Worm (Caenorhabditis elegans) whole organism, L1 larva: ENCODE measurements around the gene dhs-28.
A peak's percentile ranks its signal among the peaks of the same experiment; 100 is the strongest.
"Not testable (repeated sequence)": the region's sequence is repeated elsewhere in the genome, so short reads cannot be mapped to it uniquely, and the experiment has no call there.

Experiments
- Y116A8C.19 ChIP-seq: sonication (generic microtip); optimal IDR thresholded peaks from 2 replicates; lab custom pipeline; 2016; ENCODE audit warnings: missing compliant biosample characterization, missing genetic modification characterization, borderline replicate concordance
- alr-1 ChIP-seq: fragments of 200-800 bp; sonication (Bioruptor generic); optimal IDR thresholded peaks from 2 replicates; lab custom pipeline; 2018; ENCODE audit warnings: borderline replicate concordance, mild to moderate bottlenecking, missing genetic modification characterization, missing compliant biosample characterization
- blmp-1 ChIP-seq: fragments of 150-350 bp; optimal IDR thresholded peaks from 2 replicates; lab custom pipeline; 2014; ENCODE audit warnings: missing biosample characterization, missing genetic modification characterization
- ceh-63 ChIP-seq: fragments of 200-800 bp; sonication (Bioruptor generic); optimal IDR thresholded peaks from 2 replicates; lab custom pipeline; 2018; ENCODE audit warnings: mild to moderate bottlenecking, missing genetic modification characterization, missing compliant biosample characterization
- ceh-8 ChIP-seq: fragments of 200-800 bp; sonication (Bioruptor generic); optimal IDR thresholded peaks from 2 replicates; lab custom pipeline; 2018; ENCODE audit warnings: mild to moderate bottlenecking, missing genetic modification characterization, moderate library complexity, missing compliant biosample characterization
- ceh-82 ChIP-seq, 3 experiments: fragments of 150-350 bp in 1 of 3; sonication (generic microtip) in 2 of 3; optimal IDR thresholded peaks; 2 replicates each; lab custom pipeline; 2014 to 2017; ENCODE audit warnings: missing biosample characterization in 3 of 3, missing genetic modification characterization in 3 of 3
- dpl-1 ChIP-seq, 3 experiments: fragments of 150-350 bp in 2 of 3; sonication (generic microtip) in 1 of 3; optimal IDR thresholded peaks; 2 replicates each; lab custom pipeline; 2014 to 2017; ENCODE audit warnings: missing biosample characterization in 3 of 3, missing genetic modification characterization in 3 of 3, missing genetic modification reagents in 3 of 3
- egl-13 ChIP-seq: sonication (generic microtip); optimal IDR thresholded peaks from 2 replicates; lab custom pipeline; 2016; ENCODE audit warnings: missing genotype, missing genetic modification reagents, missing genetic modification characterization, missing compliant biosample characterization
- elt-3 ChIP-seq, 6 experiments: fragments of 150-350 bp in 1 of 6; sonication (generic microtip); optimal IDR thresholded peaks; 2 replicates each; lab custom pipeline; 2017 to 2018; ENCODE audit warnings: missing biosample characterization in 6 of 6, missing genetic modification characterization in 6 of 6, inconsistent platforms in 1 of 6
- ets-5 ChIP-seq: fragments of 200-800 bp; sonication (Bioruptor generic); IDR thresholded peaks from 2 replicates; pipeline ENCODE4 v1.3.6; 2022; ENCODE audit warnings: missing genetic modification characterization, missing compliant biosample characterization
- fkh-10 ChIP-seq: sonication (generic microtip); optimal IDR thresholded peaks from 2 replicates; lab custom pipeline; 2017; ENCODE audit warnings: missing biosample characterization, missing genetic modification reagents, missing genetic modification characterization
- hlh-17 ChIP-seq: fragments of 200-800 bp; sonication (Bioruptor generic); optimal IDR thresholded peaks from 2 replicates; lab custom pipeline; 2018; ENCODE audit warnings: missing genetic modification characterization, mild to moderate bottlenecking, missing compliant biosample characterization, moderate library complexity, borderline replicate concordance
- hlh-4 ChIP-seq: sonication (generic microtip); optimal IDR thresholded peaks from 2 replicates; lab custom pipeline; 2016; ENCODE audit warnings: mild to moderate bottlenecking, missing genetic modification characterization, missing compliant biosample characterization
- irx-1 ChIP-seq: sonication (generic microtip); optimal IDR thresholded peaks from 2 replicates; lab custom pipeline; 2016; ENCODE audit warnings: missing genetic modification characterization, missing compliant biosample characterization
- lin-13 ChIP-seq: fragments of 150-350 bp; optimal IDR thresholded peaks from 2 replicates; lab custom pipeline; 2014; ENCODE audit warnings: missing biosample characterization, missing genetic modification reagents, missing genetic modification characterization
- lin-15B ChIP-seq: fragments of 150-350 bp; sonication (generic microtip); optimal IDR thresholded peaks from 3 replicates; lab custom pipeline; 2014; ENCODE audit warnings: missing biosample characterization, missing genetic modification characterization
- lir-3 ChIP-seq: sonication (generic microtip); optimal IDR thresholded peaks from 2 replicates; lab custom pipeline; 2016; ENCODE audit warnings: mild to moderate bottlenecking, missing genetic modification characterization, moderate library complexity, missing compliant biosample characterization; ENCODE audit not compliant: poor library complexity
- lsy-2 ChIP-seq, 2 experiments: fragments of 150-350 bp; optimal IDR thresholded peaks; 2 replicates each; lab custom pipeline; 2014; ENCODE audit warnings: missing biosample characterization in 2 of 2, missing genetic modification characterization in 2 of 2
- mab-9 ChIP-seq: fragments of 200-800 bp; sonication (Bioruptor generic); IDR thresholded peaks from 2 replicates; pipeline ENCODE4 v1.3.6; 2022; ENCODE audit warnings: missing genetic modification reagents, missing genetic modification characterization, missing compliant biosample characterization
- mdl-1 ChIP-seq, 2 experiments: fragments of 150-350 bp; optimal IDR thresholded peaks; 2 replicates each; lab custom pipeline; 2014 to 2017; ENCODE audit warnings: missing biosample characterization in 2 of 2, missing genetic modification characterization in 2 of 2, inconsistent platforms in 1 of 2
- mef-2 ChIP-seq: fragments of 150-350 bp; optimal IDR thresholded peaks from 2 replicates; lab custom pipeline; 2014; ENCODE audit warnings: missing biosample characterization, missing genetic modification characterization
- nhr-11 ChIP-seq: fragments of 150-350 bp; optimal IDR thresholded peaks from 2 replicates; lab custom pipeline; 2014; ENCODE audit warnings: missing biosample characterization, missing genetic modification characterization
- nhr-19 ChIP-seq: fragments of 200-800 bp; sonication (Bioruptor generic); conservative IDR thresholded peaks from 2 replicates; pipeline ENCODE4 v1.3.6; 2022; ENCODE audit warnings: missing genetic modification characterization, missing compliant biosample characterization
- nhr-237 ChIP-seq: fragments of 150-350 bp; optimal IDR thresholded peaks from 2 replicates; lab custom pipeline; 2014; ENCODE audit warnings: missing biosample characterization, missing genetic modification characterization
- nhr-47 ChIP-seq: sonication (generic microtip); optimal IDR thresholded peaks from 2 replicates; lab custom pipeline; 2016; ENCODE audit warnings: mild to moderate bottlenecking, missing genetic modification characterization, moderate library complexity, missing compliant biosample characterization
- nhr-77 ChIP-seq: fragments of 150-350 bp; optimal IDR thresholded peaks from 2 replicates; lab custom pipeline; 2014; ENCODE audit warnings: missing biosample characterization, missing genetic modification characterization
- nhr-90 ChIP-seq: sonication (generic microtip); optimal IDR thresholded peaks from 2 replicates; lab custom pipeline; 2016; ENCODE audit warnings: mild to moderate bottlenecking, missing genetic modification characterization, missing compliant biosample characterization; ENCODE audit not compliant: poor library complexity
- skn-1 ChIP-seq: fragments of 150-350 bp; optimal IDR thresholded peaks from 2 replicates; lab custom pipeline; 2014; ENCODE audit warnings: missing biosample characterization, missing genetic modification characterization
- snpc-4 ChIP-seq: fragments of 150-350 bp; optimal IDR thresholded peaks from 2 replicates; lab custom pipeline; 2014; ENCODE audit warnings: missing biosample characterization, missing genetic modification characterization
- sptf-1 ChIP-seq: fragments of 150-350 bp; optimal IDR thresholded peaks from 2 replicates; lab custom pipeline; 2014; ENCODE audit warnings: missing biosample characterization, missing genetic modification characterization
- tbx-2 ChIP-seq: sonication (generic microtip); optimal IDR thresholded peaks from 2 replicates; lab custom pipeline; 2016; ENCODE audit warnings: missing genetic modification characterization, missing compliant biosample characterization
- unc-62 ChIP-seq: fragments of 150-350 bp; optimal IDR thresholded peaks from 2 replicates; lab custom pipeline; 2014; ENCODE audit warnings: missing biosample characterization, missing genetic modification reagents, missing genetic modification characterization
- unc-86 ChIP-seq: sonication (generic microtip); optimal IDR thresholded peaks from 2 replicates; lab custom pipeline; 2016; ENCODE audit warnings: missing genetic modification characterization, missing compliant biosample characterization
- vab-15 ChIP-seq: sonication (generic microtip); optimal IDR thresholded peaks from 2 replicates; lab custom pipeline; 2017; ENCODE audit warnings: missing genotype, mild to moderate bottlenecking, missing genetic modification characterization, missing compliant biosample characterization
- xbp-1 ChIP-seq: sonication (generic microtip); optimal IDR thresholded peaks from 2 replicates; lab custom pipeline; 2016; ENCODE audit warnings: missing genetic modification characterization, missing compliant biosample characterization
- ztf-11 ChIP-seq, 2 experiments: sonication (generic microtip); optimal IDR thresholded peaks; 2 replicates each; lab custom pipeline; 2016 to 2017; ENCODE audit warnings: missing genetic modification characterization in 2 of 2, missing biosample characterization in 1 of 2, missing compliant biosample characterization in 1 of 2

Gene dhs-28

DNA sequence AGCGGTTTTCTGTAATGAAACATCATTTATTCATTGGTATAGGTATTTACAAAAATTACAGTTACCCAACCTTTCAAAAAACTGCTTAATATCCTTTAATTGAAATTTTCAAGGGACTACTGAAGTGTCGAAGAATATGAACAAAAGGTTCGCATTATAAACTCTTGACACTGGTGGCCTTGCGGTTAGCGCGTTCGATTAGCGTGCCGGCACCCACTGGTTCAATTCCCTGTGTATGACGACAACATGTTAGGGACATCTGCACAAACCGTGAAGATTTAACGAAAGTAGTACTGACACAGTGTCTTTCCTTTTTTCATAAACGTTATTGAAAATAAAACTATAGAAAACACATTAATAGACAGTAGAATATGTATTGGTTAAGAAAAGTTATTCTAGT is 49.5 kb downstream of the dhs-28 start (continued):
- TF ChIP-seq nhr-90 (tag; lab: Kevin White, UChicago), result peak; percentile 66
- TF ChIP-seq ztf-11 (tag; optimal IDR thresholded peaks at IDR 0.05; lab: Kevin White, UChicago), result peak in 1 of 2 experiments; percentile 8
- no peak for TF ChIP-seq ets-5
- no peak for TF ChIP-seq egl-13 (tag; lab: Kevin White, UChicago)
- TF ChIP-seq xbp-1 (tag; lab: Kevin White, UChicago), result peak; percentile 54
- no peak for TF ChIP-seq alr-1 (tag; lab: Kevin White, UChicago)
- no peak for TF ChIP-seq fkh-10 (GFP tag; lab: Kevin White, UChicago)
- TF ChIP-seq tbx-2 (tag; lab: Kevin White, UChicago), result no peak
- peak; percentile 7 for TF ChIP-seq nhr-77 (tag; lab: Kevin White, UChicago)
- TF ChIP-seq vab-15, result no peak
- TF ChIP-seq elt-3 (tag; optimal IDR thresholded peaks at IDR 0.05; lab: Kevin White, UChicago), result peak in 3 of 6 experiments; percentile 25 to 46 (median 28)
- no peak for TF ChIP-seq hlh-4
- TF ChIP-seq mab-9 (GFP tag; lab: Robert Waterston, UW), result no peak
- peak; percentile 45 for TF ChIP-seq nhr-19 (GFP tag; lab: Robert Waterston, UW)
- no peak for TF ChIP-seq hlh-17 (GFP tag; lab: Kevin White, UChicago)
- TF ChIP-seq dpl-1 (GFP tag; optimal IDR thresholded peaks at IDR 0.05; lab: Kevin White, UChicago), result peak in 1 of 3 experiments; percentile 11
- TF ChIP-seq sptf-1 (tag; lab: Kevin White, UChicago), result no peak
- TF ChIP-seq ceh-63 (GFP tag; lab: Kevin White, UChicago), result no peak
- no peak for TF ChIP-seq nhr-11 (tag; lab: Kevin White, UChicago)
- TF ChIP-seq snpc-4 (tag; lab: Kevin White, UChicago), result no peak
- TF ChIP-seq unc-62 (GFP tag; lab: Kevin White, UChicago), result no peak
- TF ChIP-seq nhr-47 (tag; lab: Kevin White, UChicago), result peak; percentile 47
- no peak for TF ChIP-seq nhr-237 (tag; lab: Kevin White, UChicago)
- TF ChIP-seq mdl-1 (tag; optimal IDR thresholded peaks at IDR 0.05; lab: Kevin White, UChicago), result peak in 1 of 2 experiments; percentile 13
- TF ChIP-seq ceh-8 (GFP tag; lab: Kevin White, UChicago), result no peak
- TF ChIP-seq unc-86 (tag; lab: Kevin White, UChicago), result no peak
- no peak for TF ChIP-seq lsy-2 (tag; optimal IDR thresholded peaks at IDR 0.05; lab: Kevin White, UChicago)
- no peak for TF ChIP-seq Y116A8C.19 (tag; lab: Kevin White, UChicago)
- TF ChIP-seq lir-3 (tag; lab: Kevin White, UChicago), result peak; percentile 35
- TF ChIP-seq ceh-82 (tag; optimal IDR thresholded peaks at IDR 0.05; lab: Kevin White, UChicago), result peak in 1 of 3 experiments; percentile 15
- no peak for TF ChIP-seq blmp-1
- TF ChIP-seq irx-1 (tag; lab: Kevin White, UChicago), result no peak
- no peak for TF ChIP-seq skn-1 (tag; lab: Kevin White, UChicago)
- TF ChIP-seq lin-13 (GFP tag; lab: Kevin White, UChicago), result no peak
- TF ChIP-seq, all 84 proteins: peak for 23

- not testable (repeated sequence) for TF ChIP-seq sptf-1 (tag; lab: Kevin White, UChicago); mef-2; lin-15B
Measured at ce11 chrX:6868669-6869068, 50.4 kb downstream of the dhs-28 start, which contains the start of gene C53B7.6. Gene C53B7.6, minus strand, starts transcription at chrX:6868769.
